Fruit fly (Drosophila melanogaster) Kc167 (cell line): Measurements from ENCODE around the gene Pez.

Experiments
- Myc ChIP-seq: fragments of >200 bp; optimal IDR thresholded peaks from 2 replicates; lab custom pipeline; 2017; ENCODE audit warnings: missing external identifiers
- Sin3A ChIP-seq: fragments of >200 bp; optimal IDR thresholded peaks from 2 replicates; lab custom pipeline; 2018; ENCODE audit warnings: missing external identifiers
- h ChIP-seq: fragments of >200 bp; optimal IDR thresholded peaks from 3 replicates; lab custom pipeline; 2018; ENCODE audit warnings: missing external identifiers
- insv ChIP-seq: fragments of >200 bp; optimal IDR thresholded peaks from 3 replicates; lab custom pipeline; 2018; ENCODE audit warnings: missing external identifiers
- psq ChIP-seq: fragments of >200 bp; optimal IDR thresholded peaks from 2 replicates; lab custom pipeline; 2017; ENCODE audit warnings: missing external identifiers
- ttk ChIP-seq: sonication (Bioruptor generic); optimal IDR thresholded peaks from 2 replicates; lab custom pipeline; 2017; ENCODE audit warnings: missing external identifiers

- no peak for TF ChIP-seq ttk (lab: Kevin White, UChicago)
- no peak for TF ChIP-seq insv (lab: Kevin White, UChicago)
- no peak for TF ChIP-seq psq
- TF ChIP-seq Myc (lab: Kevin White, UChicago), result no peak
- no peak for TF ChIP-seq h (lab: Kevin White, UChicago)
- no peak for TF ChIP-seq Sin3A
Observed at dm6 chr2L:6341246-6341645, 2.8 kb upstream of the Pez start.
